Fruit fly (Drosophila melanogaster): ENCODE data around the gene Trs20.

Gene Trs20

DNA sequence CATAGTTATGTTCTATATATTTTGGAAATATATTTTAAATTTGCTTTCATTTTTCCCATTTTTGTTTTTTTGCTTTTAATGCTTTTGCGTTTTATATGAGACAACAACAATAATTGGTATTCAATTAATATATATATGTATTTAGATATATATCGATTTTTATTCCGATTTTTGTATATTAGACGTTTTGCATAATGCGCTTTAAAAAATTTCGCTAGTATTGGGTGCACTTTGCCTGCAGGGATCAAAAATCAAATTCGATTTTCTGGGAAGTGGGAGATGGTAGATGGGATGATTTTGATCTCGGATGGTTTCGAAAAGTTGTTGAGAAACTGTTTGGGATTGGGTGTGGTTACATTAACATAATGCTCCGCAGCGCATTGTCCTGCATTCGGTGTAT is 6.3 kb upstream of the Trs20 start, which contains the start of gene CG5157:
Gene CG5157 (minus strand): TSS at position 101 of the 400 bp plus-strand sequence.
- TF ChIP-seq CTCF (optimal IDR thresholded peaks at IDR 0.05) (no peak), CG8478 (optimal IDR thresholded peaks at IDR 0.05) (no peak)

DNA sequence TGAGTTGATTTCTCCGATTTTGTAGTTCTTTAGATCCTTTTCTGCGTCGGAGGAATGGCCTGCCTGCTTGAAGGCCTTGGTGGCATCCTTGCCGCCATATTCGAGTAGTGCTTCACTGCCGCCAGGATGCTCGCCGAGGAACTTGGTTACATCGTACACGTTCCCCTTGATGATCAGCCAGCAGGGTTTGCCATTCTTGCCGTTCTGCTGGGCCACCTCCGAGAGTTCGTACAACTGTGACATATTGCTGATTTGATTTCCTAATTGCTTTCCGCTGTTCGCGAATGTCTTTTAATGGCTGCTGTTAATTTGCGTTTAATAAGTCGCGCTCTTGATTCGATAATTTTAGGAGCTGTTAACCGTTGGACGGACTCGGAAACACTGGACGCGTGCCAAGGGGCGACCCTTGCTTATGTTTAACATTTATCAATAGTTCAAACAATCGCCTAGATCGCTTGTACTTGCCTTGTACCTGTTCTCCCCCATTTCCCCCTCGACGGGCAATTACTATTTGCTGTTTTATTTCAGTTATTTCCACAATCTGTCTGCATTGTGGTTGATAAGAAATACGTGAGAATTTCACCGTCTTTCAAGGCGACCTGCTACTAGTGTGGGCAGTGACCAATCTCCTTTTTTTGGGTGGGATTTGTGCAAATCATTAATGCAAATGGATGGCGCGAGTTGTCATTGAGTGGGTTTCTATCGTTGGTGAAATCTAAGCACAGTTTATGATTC is 5.6 kb upstream of the Trs20 start:
- no peak for TF ChIP-seq CTCF (optimal IDR thresholded peaks at IDR 0.05)
- TF ChIP-seq CG8478 (optimal IDR thresholded peaks at IDR 0.05) = no peak

DNA sequence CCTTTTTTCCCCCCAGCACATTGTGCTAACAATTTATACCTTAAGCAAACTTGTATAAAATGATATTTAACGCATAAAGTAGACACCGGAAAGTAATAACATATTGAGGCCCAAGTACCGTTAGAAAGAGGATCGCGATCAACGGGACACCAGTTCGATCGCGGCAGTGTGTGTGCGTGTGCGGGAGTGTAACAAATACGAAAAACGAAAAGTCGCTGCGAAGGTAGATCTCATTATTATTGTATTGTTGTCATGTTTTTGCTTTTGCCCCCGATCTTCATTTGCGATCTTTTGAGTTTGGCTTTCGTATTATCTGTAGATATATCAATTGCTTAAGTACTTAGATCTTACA is 611 bp upstream of the Trs20 start:
- no peak for TF ChIP-seq CTCF (optimal IDR thresholded peaks at IDR 0.05)
- no peak for TF ChIP-seq CG8478 (optimal IDR thresholded peaks at IDR 0.05)

DNA sequence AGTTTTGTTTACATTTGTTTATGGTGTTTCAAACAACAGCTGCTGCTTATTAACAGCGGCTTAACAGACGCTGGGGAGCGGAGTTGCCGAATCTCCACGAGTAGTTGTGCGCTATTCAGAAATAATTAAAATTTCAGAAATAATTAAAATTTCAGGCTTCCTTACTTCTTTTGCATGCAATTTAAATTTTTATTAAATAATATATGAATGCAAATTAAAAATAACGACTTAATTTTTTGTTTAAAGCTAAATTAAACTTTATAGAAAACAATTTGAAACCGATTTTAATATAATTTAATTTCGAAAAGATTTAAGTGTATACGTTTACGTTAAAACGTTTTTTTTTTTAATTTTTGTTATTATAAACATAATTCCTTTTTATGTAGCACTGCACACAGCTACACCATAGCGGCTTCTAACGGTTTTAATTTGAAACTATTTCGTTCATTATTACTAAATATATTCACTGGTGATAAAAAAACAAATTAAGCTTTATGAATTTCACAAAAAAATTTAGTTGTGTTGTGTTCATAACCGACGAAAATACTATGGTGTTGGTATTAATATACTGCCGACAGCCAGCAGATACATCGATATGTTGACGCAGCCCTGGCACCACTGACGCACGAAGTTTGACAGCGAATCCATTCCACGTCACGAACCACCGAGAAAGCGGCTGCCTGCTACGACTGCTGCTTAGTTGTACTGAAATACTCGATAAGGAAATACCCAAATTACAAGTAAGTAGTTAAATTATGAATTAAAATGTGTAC is 2.3 kb downstream of the Trs20 start, which contains the start of gene SsRbeta:
Gene SsRbeta (plus strand): TSS at position 645 of the 773 bp plus-strand sequence.
- no peak for TF ChIP-seq CG8478 (optimal IDR thresholded peaks at IDR 0.05)
- peak in 1 of 2 experiments; percentile 35 for TF ChIP-seq CTCF (optimal IDR thresholded peaks at IDR 0.05)

DNA sequence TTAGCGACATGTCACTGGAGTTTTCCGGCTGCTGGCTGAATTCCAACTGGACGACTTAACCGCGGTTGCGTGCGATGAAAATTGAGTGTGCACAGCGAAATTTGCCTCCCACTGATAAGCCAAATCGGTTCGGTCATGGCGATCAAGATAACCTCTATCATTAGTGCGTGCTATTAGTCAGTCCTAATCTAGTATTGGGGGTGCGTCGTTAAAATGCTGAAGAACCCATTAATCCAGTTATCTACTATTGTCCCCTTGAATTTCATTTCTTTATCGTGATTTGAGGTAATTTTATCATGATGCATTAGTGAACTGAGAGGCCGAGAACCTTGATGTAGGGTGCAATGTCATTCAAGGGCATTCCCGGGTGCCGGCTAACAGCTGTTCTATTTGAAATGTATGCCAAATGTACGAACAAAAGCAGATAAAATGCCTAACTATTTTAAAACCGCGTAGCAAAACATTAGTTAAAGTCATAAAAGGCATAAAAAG is 2.9 kb downstream of the Trs20 start, which contains the start of gene Pgm1:
Gene Pgm1 (minus strand): TSS at position 51 of the 492 bp plus-strand sequence.
- TF ChIP-seq CTCF (optimal IDR thresholded peaks at IDR 0.05) = no peak
- no peak for TF ChIP-seq CG8478 (optimal IDR thresholded peaks at IDR 0.05)

DNA sequence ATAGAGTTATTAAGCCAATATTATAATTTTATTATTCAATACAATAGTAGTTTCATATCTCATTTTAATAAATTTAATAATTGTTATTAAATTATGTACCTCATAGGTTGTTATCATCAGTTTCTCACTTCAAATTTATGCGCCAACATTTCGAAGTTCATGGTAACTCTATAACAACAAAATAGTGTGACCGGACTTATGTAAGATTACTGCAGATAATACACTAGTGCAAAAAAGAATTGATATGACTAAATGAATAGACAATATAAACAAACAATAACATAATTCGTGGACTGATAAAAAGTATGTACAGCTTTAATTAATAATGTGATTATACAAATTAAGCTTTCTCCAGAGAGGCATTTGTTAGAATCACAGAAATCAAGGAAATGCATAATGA is 9.6 kb downstream of the Trs20 start, which contains the start of gene Strump:
Gene Strump (plus strand): TSS at position 212 of the 400 bp plus-strand sequence.
- TF ChIP-seq CTCF (optimal IDR thresholded peaks at IDR 0.05) (no peak), CG8478 (optimal IDR thresholded peaks at IDR 0.05) (no peak)

DNA sequence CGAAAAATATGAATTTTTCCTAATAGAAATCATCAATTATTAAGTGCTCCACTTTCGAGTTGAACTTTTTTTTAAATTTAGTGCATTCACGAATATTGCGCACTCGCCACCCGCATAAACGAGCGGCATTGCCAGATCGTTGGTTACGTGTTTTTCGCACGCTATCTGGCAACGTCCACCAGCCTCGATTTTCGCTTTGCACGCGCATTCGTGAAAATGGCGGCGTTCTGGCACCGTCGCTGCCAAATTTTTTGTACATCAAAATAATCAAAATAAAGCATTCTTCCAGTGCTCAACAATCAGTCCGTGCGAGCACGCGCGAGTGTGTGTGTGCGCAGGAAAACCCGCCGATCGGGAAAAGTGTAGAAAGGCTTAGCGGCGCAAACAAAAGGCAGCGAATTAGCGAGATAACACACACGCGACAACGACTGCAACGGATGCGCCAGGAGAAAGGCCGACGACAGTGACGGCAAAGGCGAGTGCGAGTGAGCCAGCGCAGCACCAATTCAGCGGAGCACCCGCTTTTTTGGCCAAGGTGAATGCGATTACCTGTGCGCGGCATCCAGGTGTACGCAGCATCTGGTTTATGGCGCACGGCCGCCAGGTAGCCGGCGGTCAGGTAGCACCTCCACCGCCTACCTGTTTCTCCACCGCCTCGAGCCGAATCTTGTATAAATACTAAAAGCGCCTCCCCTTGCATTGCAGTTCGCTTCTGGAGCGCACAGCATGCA is 17.7 kb downstream of the Trs20 start:
- TF ChIP-seq CG8478 (optimal IDR thresholded peaks at IDR 0.05) (no peak), CTCF (optimal IDR thresholded peaks at IDR 0.05) (peak in 1 of 2 experiments; percentile 13)

DNA sequence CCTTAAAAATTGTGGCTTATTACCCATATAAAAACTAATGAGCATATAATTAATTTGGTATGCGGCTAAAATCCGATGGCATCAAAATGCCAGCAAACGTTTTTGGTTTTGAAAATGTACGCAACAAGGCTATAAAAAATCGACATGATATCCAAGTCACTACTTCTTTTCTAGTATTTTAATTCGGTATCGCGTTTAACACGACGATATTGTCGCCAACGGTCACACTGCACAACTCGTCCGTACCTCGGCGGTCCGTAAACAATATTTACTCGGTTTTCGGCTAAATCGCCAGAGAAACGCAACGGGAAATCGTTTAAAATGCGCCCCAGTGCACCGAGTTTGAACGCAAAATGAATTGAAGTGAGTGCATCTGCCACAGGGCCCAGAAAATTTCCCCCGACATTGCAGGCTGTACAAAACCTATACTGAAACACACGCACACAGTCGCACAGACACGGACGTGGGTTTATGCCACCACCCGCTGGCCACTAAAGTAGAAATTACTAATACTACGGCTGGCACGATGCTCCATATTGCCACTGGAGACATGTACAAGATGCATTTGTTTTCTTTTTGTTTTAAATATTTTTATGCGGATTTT is 18.3 kb downstream of the Trs20 start, which contains the start of gene Taf4:
Gene Taf4 (plus strand): TSS at position 210 of the 604 bp plus-strand sequence.
- TF ChIP-seq CG8478 (optimal IDR thresholded peaks at IDR 0.05) (no peak), CTCF (optimal IDR thresholded peaks at IDR 0.05) (peak in 1 of 2 experiments; percentile 1)

DNA sequence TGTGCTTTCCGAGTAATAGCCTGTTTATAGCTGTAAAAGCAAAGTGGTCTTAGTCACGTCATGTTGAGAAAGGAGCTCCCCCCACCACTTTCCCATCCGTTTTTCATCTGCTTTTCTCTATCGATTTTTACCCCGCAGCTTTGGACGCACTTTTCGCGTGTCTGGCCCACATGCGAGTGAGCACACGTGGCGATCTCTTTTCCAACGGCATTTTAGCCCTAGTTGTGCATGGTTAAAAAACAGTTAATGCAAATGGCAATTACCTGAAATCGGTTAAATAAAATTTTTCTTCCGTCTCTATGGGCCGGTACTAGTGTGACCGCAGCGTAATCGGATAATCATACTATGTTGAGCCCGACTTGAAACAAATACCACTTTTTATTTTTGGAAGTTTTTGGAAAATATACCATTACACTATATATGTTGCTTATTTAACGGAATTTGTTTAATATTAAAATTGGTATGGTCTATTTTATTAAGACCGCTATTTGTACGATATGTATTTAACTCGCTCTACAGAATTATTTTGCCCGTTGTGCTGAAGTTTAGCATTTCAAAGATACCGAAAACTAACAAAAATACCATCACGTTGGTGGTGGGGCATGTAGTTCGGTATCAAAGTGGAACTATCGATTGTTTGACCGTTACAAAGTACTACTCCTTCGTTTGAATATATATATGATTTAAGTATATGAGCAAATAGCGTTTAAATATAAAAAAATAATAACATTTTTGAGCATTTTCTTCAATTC is 19.2 kb downstream of the Trs20 start, which contains the start of gene Zn72D:
Gene Zn72D (minus strand): TSS at position 558 of the 752 bp plus-strand sequence.
- TF ChIP-seq CG8478 (optimal IDR thresholded peaks at IDR 0.05) (no peak), CTCF (optimal IDR thresholded peaks at IDR 0.05) (no peak)

DNA sequence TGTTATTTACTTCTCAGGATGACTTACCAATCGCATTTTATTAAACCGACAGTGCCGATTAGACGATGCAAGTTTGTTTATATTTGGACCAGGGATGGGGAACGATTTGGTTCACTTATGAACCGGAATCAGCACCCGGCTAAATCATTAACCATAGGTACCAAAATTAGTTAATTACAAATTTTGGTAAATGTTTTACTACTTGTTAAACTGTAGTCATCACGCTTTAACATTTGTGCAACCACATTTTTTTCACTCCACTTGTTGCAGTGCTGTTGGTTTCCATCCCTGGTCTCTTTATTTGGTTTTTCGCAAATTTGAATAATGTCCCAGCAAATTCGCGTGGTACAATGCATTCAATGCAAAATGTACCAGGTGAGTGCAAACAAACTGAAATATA is 25.9 kb downstream of the Trs20 start, which contains the start of the genes IntS9 and CG43295:
Gene IntS9 (minus strand): TSS at position 100 of the 400 bp plus-strand sequence.
Gene CG43295 (plus strand): TSS at position 325 of the 400 bp plus-strand sequence.
- TF ChIP-seq CG8478 (optimal IDR thresholded peaks at IDR 0.05) = no peak
- no peak for TF ChIP-seq CTCF (optimal IDR thresholded peaks at IDR 0.05)

DNA sequence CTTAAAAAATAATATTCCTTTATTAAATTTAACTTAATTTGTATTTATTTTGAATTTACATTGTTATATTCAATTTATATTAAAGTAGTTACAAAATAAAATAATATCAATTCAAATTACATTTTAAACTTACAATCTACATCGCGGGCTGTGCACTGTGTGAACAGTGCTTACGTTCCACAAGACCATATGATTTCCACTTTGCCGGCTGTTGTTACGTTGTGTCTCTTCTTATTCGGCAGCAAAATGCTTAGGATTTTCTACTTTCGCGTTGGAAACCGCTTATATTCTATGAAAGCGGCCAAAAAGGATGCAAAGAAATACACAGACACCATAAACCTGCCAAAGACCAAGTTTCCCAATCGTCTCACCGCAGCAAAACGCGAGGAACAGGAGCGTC is 31.4 kb downstream of the Trs20 start, which contains the start of gene IleRS-m:
Gene IleRS-m (plus strand): TSS at position 222 of the 400 bp plus-strand sequence.
- TF ChIP-seq CG8478 (optimal IDR thresholded peaks at IDR 0.05) = no peak
- TF ChIP-seq CTCF (optimal IDR thresholded peaks at IDR 0.05) = no peak

DNA sequence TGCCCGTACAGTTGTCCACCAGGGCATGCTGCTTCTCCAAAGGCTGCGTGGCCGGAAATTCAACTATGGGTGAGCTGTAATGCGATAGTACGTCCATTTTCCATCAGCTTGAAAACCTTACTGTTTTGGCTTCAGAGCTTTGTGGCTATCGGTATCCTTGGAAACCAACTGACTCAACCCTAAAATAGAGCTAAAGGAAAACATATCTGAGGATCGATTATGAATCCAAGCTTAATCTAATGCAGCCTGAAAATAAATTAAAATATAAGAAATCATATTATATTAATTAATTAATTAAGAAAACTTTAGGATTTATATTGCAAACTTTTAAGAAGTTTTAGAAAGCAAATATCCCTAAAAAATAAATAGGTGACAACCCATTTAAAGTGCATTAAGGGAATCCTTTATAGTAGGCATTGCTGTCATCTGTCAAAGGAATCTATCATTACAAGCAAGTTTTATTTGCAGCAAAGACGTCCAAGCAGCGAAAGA is 34.0 kb downstream of the Trs20 start, which contains the start of the genes CG13074 and ATPsynbetaL:
Gene CG13074 (minus strand): TSS at position 101 of the 492 bp plus-strand sequence.
Gene ATPsynbetaL (plus strand): TSS at position 442 of the 492 bp plus-strand sequence.
- no peak for TF ChIP-seq CTCF (optimal IDR thresholded peaks at IDR 0.05)
- TF ChIP-seq CG8478 (optimal IDR thresholded peaks at IDR 0.05) = no peak

DNA sequence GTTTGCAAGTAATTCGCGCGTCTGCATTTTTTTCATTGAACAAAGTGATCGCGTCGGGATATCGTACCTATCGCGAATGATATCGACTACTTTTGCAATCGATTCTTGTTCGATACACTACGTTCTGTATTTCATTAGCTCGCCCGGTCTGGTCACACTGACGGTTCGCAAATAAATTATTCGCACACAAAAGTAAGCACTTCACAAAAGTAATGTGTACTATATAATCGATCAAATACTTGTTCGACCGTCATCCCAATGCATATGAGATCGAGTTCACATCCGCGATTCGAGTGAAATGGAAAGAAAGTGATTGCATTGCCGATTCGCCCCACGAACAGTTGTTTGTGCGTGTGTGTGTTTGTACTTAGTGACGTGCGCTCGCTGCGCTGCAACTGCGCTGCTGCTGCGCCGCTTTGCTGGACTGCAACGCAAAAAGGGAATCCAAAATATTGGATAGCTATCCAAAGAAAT is 41.1 kb downstream of the Trs20 start, which contains the start of the genes CG5235 and ClC-c:
Gene CG5235 (minus strand): TSS at position 63 of the 474 bp plus-strand sequence.
Gene ClC-c (plus strand): TSS at position 125 of the 474 bp plus-strand sequence.
- TF ChIP-seq CG8478 (optimal IDR thresholded peaks at IDR 0.05) (no peak), CTCF (optimal IDR thresholded peaks at IDR 0.05) (peak in 1 of 2 experiments; percentile 28)

All from S2 (cell line).